Fruit fly (Drosophila melanogaster): ENCODE data around the gene LeuRS-m.
A peak's percentile ranks its signal among the peaks of the same experiment; 100 is the strongest.

The LeuRS-m gene

DNA sequence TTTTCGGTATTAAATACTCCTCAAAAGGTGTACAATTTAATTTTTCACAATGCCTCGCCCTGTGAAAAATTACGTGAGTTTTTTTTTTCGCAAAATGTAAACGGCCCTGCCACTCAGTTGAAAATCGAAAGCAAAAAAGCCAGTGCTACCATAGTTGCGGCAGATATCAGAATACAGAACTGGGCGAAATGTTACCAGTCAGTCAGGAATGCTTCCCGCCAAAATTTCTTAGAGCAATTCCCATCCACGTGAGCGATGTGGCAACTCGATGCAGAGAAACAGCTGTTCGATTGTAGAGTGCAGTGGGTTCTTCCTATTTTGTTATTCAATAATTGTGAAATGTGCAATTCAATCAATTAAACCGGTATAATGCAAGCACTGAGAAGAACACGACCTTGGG is at the start of gene LeuRS-m, which contains the start of gene Dhc64C (continued):
- no peak for TF ChIP-seq Hr38 (GFP tag; optimal IDR thresholded peaks at IDR 0.05)
- no peak for TF ChIP-seq Ets21C (GFP tag; optimal IDR thresholded peaks at IDR 0.05)
- TF ChIP-seq lz (GFP tag; optimal IDR thresholded peaks at IDR 0.05): peak; percentile 13
- no peak for TF ChIP-seq acj6 (GFP tag; optimal IDR thresholded peaks at IDR 0.05)
- peak; percentile 32 for TF ChIP-seq Eip75B (GFP tag; optimal IDR thresholded peaks at IDR 0.05)
- no peak for TF ChIP-seq achi (GFP tag; optimal IDR thresholded peaks at IDR 0.05)
- no peak for TF ChIP-seq CG10669 (GFP tag; optimal IDR thresholded peaks at IDR 0.05)

DNA sequence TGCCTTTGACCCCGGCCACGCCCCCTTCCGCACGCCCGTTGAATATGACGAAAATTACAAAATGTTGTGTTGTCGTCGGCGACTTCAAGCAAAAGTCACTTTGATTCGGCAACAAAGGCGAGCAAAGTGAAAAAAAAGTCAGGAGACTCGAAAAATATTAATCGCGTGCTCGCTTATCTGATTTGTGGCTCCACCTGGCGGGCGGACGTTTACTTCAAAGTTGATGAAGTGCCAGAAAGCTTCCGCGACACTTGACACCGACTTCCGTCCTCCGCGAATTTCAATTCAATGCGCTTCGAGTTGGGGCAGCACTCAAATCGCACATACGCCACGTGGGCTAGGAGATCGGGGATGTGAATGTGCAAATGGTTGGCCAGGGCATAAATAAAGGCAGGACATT is 49.2 kb upstream of the LeuRS-m start:
- TF ChIP-seq Eip78C (GFP tag) (peak; percentile 20), svp (GFP tag) (no peak)

DNA sequence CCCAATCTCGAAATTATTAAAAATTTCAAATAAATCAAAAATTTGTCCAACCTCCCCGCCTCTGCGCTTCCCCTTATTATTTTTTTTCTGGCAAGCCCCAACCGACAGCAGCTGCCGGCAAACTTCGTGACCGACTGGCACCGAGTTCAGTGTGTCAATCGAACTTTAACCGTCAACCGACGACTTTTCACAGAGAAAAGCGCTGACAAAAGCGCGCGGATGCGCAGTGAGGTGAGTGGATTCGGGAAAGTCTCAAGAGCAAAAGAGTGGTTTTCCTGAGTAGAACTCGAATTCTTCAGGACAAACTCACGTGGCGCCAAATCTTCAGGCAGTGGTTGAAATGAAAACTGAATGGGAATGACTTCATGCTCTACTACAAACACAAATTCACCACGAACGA is 25.0 kb upstream of the LeuRS-m start:
- TF ChIP-seq CG3919 (GFP tag; optimal IDR thresholded peaks at IDR 0.05) (no peak), Eip78C (GFP tag) (peak; percentile 42), achi (GFP tag; optimal IDR thresholded peaks at IDR 0.05) (no peak), acj6 (GFP tag; optimal IDR thresholded peaks at IDR 0.05) (no peak), dsx (GFP tag; optimal IDR thresholded peaks at IDR 0.05; ENCODE audit: poor library complexity, severe bottlenecking) (no peak)

DNA sequence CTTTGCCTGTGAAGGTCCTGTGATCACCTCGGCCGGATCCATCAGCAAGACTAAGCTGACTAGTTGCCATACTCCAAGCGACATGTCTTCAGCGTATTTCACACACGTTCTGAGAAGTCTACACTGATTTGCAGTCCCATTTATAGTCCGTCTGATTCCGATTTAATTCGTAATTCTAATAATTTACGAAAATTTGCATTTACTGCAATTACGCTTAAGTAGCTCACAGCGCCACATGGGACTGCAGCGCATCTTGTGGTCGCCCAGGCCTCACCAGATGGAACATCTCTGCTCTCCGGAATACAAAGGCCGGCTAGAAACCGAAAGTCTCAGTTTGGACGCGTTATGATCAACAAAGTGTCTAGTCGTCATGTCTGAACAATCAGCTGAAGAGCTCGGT is 20.5 kb upstream of the LeuRS-m start, which contains the start of gene CG7509:
TSS of gene CG7509 (minus strand) at position 101 of the 400 bp plus-strand sequence.
- no peak for TF ChIP-seq CG11294 (GFP tag; IDR thresholded peaks at IDR 0.05)
- no peak for TF ChIP-seq CG6854 (GFP tag; optimal IDR thresholded peaks at IDR 0.05)
- no peak for TF ChIP-seq CG16779 (tag; optimal IDR thresholded peaks at IDR 0.05)
- TF ChIP-seq Hr38 (GFP tag; optimal IDR thresholded peaks at IDR 0.05): no peak
- no peak for TF ChIP-seq Sox15 (GFP tag; optimal IDR thresholded peaks at IDR 0.05)
- no peak for TF ChIP-seq Eip78C (GFP tag)
- TF ChIP-seq CG31627 (GFP tag; optimal IDR thresholded peaks at IDR 0.05): no peak
- TF ChIP-seq Sox14 (GFP tag; optimal IDR thresholded peaks at IDR 0.05): no peak
- TF ChIP-seq fkh (GFP tag; optimal IDR thresholded peaks at IDR 0.05): no peak
- TF ChIP-seq vri (GFP tag; optimal IDR thresholded peaks at IDR 0.05): no peak
- TF ChIP-seq salr (GFP tag; optimal IDR thresholded peaks at IDR 0.05): no peak
- no peak for TF ChIP-seq CG9139 (GFP tag; optimal IDR thresholded peaks at IDR 0.05)
- TF ChIP-seq CG6808 (GFP tag; optimal IDR thresholded peaks at IDR 0.05): no peak
- no peak for TF ChIP-seq CG8319 (GFP tag; optimal IDR thresholded peaks at IDR 0.05)
- no peak for TF ChIP-seq Lpt (GFP tag; optimal IDR thresholded peaks at IDR 0.05)
- TF ChIP-seq Hr39 (GFP tag; optimal IDR thresholded peaks at IDR 0.05): no peak
- no peak for TF ChIP-seq OdsH (GFP tag; optimal IDR thresholded peaks at IDR 0.05)
- no peak for TF ChIP-seq CG8632 (GFP tag; optimal IDR thresholded peaks at IDR 0.05)
- TF ChIP-seq pdm3 (GFP tag; optimal IDR thresholded peaks at IDR 0.05): no peak

DNA sequence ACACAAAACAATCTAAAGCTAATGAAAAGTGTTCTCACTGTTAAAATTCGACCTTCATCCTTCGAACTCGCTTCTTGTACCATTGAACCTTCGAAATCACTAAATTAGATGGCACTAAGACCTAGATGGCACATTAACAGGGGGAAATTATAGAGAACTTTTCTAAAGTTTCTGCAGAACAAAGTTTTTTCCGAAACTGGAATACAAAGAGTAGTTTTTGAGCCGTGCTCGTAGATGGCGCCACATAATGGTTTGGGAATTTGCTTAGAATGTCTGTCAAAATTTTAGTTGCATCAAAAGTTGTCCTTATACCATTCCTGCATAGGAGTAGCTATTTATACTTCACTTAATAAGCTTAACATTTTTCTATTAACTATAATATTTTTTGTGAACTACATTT is 19.9 kb upstream of the LeuRS-m start:
- TF ChIP-seq CG16779 (tag; optimal IDR thresholded peaks at IDR 0.05) (no peak), topi (GFP tag; optimal IDR thresholded peaks at IDR 0.05) (no peak), dsx (GFP tag; optimal IDR thresholded peaks at IDR 0.05; ENCODE audit: poor library complexity, severe bottlenecking) (no peak), Sox14 (GFP tag; optimal IDR thresholded peaks at IDR 0.05) (no peak), Lpt (GFP tag; optimal IDR thresholded peaks at IDR 0.05) (no peak), acj6 (GFP tag; optimal IDR thresholded peaks at IDR 0.05) (no peak)

DNA sequence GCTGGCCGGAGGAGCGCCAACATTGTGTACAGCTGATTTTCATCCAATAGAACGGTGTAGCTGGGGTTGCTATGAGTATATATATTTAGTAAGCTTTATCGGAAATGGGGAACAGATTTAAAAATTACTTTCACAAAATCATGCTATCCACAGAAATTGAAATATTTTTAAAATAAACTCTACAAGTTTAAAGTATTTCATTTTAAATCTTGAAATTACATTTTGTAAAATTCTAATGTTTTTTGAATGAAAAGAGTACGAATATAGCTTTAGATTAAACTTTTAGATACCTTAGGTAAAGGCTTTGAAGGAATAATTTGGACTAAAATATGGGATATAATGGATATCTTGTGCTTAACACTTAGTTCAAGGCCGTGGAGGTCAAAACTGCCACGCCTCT is 18.3 kb upstream of the LeuRS-m start, which contains the start of gene CG18808:
TSS of gene CG18808 (minus strand) at position 101 of the 400 bp plus-strand sequence.
- TF ChIP-seq eg (GFP tag; IDR thresholded peaks at IDR 0.05) (no peak), dsx (GFP tag; optimal IDR thresholded peaks at IDR 0.05; ENCODE audit: poor library complexity, severe bottlenecking) (no peak), CG34406 (GFP tag; optimal IDR thresholded peaks at IDR 0.05) (no peak), CG6276 (GFP tag; optimal IDR thresholded peaks at IDR 0.05) (no peak), Eip78C (GFP tag) (no peak), Eip75B (GFP tag; optimal IDR thresholded peaks at IDR 0.05) (no peak)
